Fruit fly (Drosophila melanogaster): ENCODE measurements around the gene Cdlc2.

Gene Cdlc2

dm6 chr2L:1341995-1342394 lies 2.2 kb upstream of the Cdlc2 start, which contains the start of gene CG33923:
Gene CG33923, minus strand, starts transcription at chr2L:1342095.
- no peak for TF ChIP-seq Sox102F (GFP tag; optimal IDR thresholded peaks at IDR 0.05)
- TF ChIP-seq Met (GFP tag; optimal IDR thresholded peaks at IDR 0.05) = no peak
- no peak for TF ChIP-seq Eip78C (GFP tag)

dm6 chr2L:1346034-1346433 lies 1.8 kb downstream of the Cdlc2 start:
- TF ChIP-seq CG3032 (tag; optimal IDR thresholded peaks at IDR 0.05) = no peak

- no peak for TF ChIP-seq esn (GFP tag; optimal IDR thresholded peaks at IDR 0.05)
- no peak for TF ChIP-seq Eip75B (GFP tag; optimal IDR thresholded peaks at IDR 0.05)
- no peak for TF ChIP-seq CG34406 (GFP tag; optimal IDR thresholded peaks at IDR 0.05)
- TF ChIP-seq CG8119 (GFP tag; IDR thresholded peaks at IDR 0.05) = no peak
- TF ChIP-seq CG6163 (GFP tag; IDR thresholded peaks at IDR 0.05) = no peak
- TF ChIP-seq acj6 (GFP tag; optimal IDR thresholded peaks at IDR 0.05) = no peak
- no peak for TF ChIP-seq fd85E (GFP tag; optimal IDR thresholded peaks at IDR 0.05)
- TF ChIP-seq svp (GFP tag) = no peak
- no peak for TF ChIP-seq CG15336 (GFP tag; IDR thresholded peaks at IDR 0.05)
- no peak for TF ChIP-seq Hr39 (GFP tag; optimal IDR thresholded peaks at IDR 0.05)
- TF ChIP-seq CG6276 (GFP tag; optimal IDR thresholded peaks at IDR 0.05) = no peak
- no peak for TF ChIP-seq cyc (GFP tag; optimal IDR thresholded peaks at IDR 0.05)
- no peak for TF ChIP-seq CG10631 (GFP tag; optimal IDR thresholded peaks at IDR 0.05)
- no peak for TF ChIP-seq dsx (GFP tag; optimal IDR thresholded peaks at IDR 0.05; ENCODE audit: poor library complexity, severe bottlenecking)
- no peak for TF ChIP-seq CG10669 (GFP tag; optimal IDR thresholded peaks at IDR 0.05)
- TF ChIP-seq ss (GFP tag; optimal IDR thresholded peaks at IDR 0.05) = no peak
Observed at dm6 chr2L:1352768-1353167, 8.6 kb downstream of the Cdlc2 start, which contains the start of gene CG5556. Gene CG5556, minus strand, starts transcription at chr2L:1352868.

- TF ChIP-seq Met (GFP tag; optimal IDR thresholded peaks at IDR 0.05) (no peak), fd59A (GFP tag; optimal IDR thresholded peaks at IDR 0.05) (no peak), CG34406 (GFP tag; optimal IDR thresholded peaks at IDR 0.05) (no peak), acj6 (GFP tag; optimal IDR thresholded peaks at IDR 0.05) (no peak), Eip78C (GFP tag) (no peak), lz (GFP tag; optimal IDR thresholded peaks at IDR 0.05) (no peak), dsx (GFP tag; optimal IDR thresholded peaks at IDR 0.05; ENCODE audit: poor library complexity, severe bottlenecking) (no peak), vri (GFP tag; optimal IDR thresholded peaks at IDR 0.05) (no peak)
Observed at dm6 chr2L:1354009-1354408, 9.8 kb downstream of the Cdlc2 start, which contains the start of gene CG5561. Gene CG5561, minus strand, starts transcription at chr2L:1354109.

- TF ChIP-seq net (GFP tag; optimal IDR thresholded peaks at IDR 0.05) = no peak
- TF ChIP-seq acj6 (GFP tag; optimal IDR thresholded peaks at IDR 0.05) = no peak
- no peak for TF ChIP-seq CG10669 (GFP tag; optimal IDR thresholded peaks at IDR 0.05)
- TF ChIP-seq CG1621 (tag; optimal IDR thresholded peaks at IDR 0.05) = no peak
- no peak for TF ChIP-seq Ets96B (tag; optimal IDR thresholded peaks at IDR 0.05)
- TF ChIP-seq CG16779 (tag; optimal IDR thresholded peaks at IDR 0.05) = no peak
- no peak for TF ChIP-seq Ets21C (GFP tag; optimal IDR thresholded peaks at IDR 0.05)
- no peak for TF ChIP-seq cyc (GFP tag; optimal IDR thresholded peaks at IDR 0.05)
- TF ChIP-seq Hr38 (GFP tag; optimal IDR thresholded peaks at IDR 0.05) = no peak
- no peak for TF ChIP-seq svp (GFP tag)
Observed at dm6 chr2L:1354819-1355218, 10.6 kb downstream of the Cdlc2 start, which contains the start of gene CG31924. Gene CG31924, minus strand, starts transcription at chr2L:1354919.

- TF ChIP-seq CG8319 (GFP tag; optimal IDR thresholded peaks at IDR 0.05) (no peak), CG8119 (GFP tag; IDR thresholded peaks at IDR 0.05) (no peak), CG10669 (GFP tag; optimal IDR thresholded peaks at IDR 0.05) (no peak), Ets96B (tag; optimal IDR thresholded peaks at IDR 0.05) (no peak), Eip93F (GFP tag; optimal IDR thresholded peaks at IDR 0.05) (no peak), Sox102F (GFP tag; optimal IDR thresholded peaks at IDR 0.05) (no peak), CG6854 (GFP tag; optimal IDR thresholded peaks at IDR 0.05) (no peak), net (GFP tag; optimal IDR thresholded peaks at IDR 0.05) (no peak), CG11294 (GFP tag; IDR thresholded peaks at IDR 0.05) (no peak), Blimp-1 (GFP tag; optimal IDR thresholded peaks at IDR 0.05) (no peak), esn (GFP tag; optimal IDR thresholded peaks at IDR 0.05) (no peak)
Observed at dm6 chr2L:1355824-1356223, 11.6 kb downstream of the Cdlc2 start, which contains the start of gene CG5565. Gene CG5565, minus strand, starts transcription at chr2L:1355924.

Measured in whole organism, prepupa.